Fruit fly (Drosophila melanogaster) whole organism, embryonic: Measurements from ENCODE around the gene mRpL17.

ENCODE experiments used
- C15 ChIP-seq: fragments of 200-800 bp; sonication (Bioruptor generic); IDR thresholded peaks from 3 replicates; pipeline ENCODE4 v1.3.6; 2022; ENCODE audit warnings: missing biosample characterization, missing genetic modification characterization
- CG12769 ChIP-seq: fragments of 200-800 bp; sonication (Bioruptor generic); optimal IDR thresholded peaks from 2 replicates; lab custom pipeline; 2019; ENCODE audit warnings: missing biosample characterization, mild to moderate bottlenecking, missing genetic modification characterization, moderate library complexity
- CG12942 ChIP-seq: fragments of 200-800 bp; sonication (Bioruptor generic); optimal IDR thresholded peaks from 3 replicates; lab custom pipeline; 2016; ENCODE audit warnings: missing biosample characterization, missing genetic modification characterization
- CG16863 ChIP-seq: fragments of 200-800 bp; sonication (Bioruptor generic); optimal IDR thresholded peaks from 3 replicates; lab custom pipeline; 2016; ENCODE audit warnings: missing biosample characterization, missing genetic modification characterization
- CG17361 ChIP-seq: fragments of 200-800 bp; sonication (Bioruptor generic); IDR thresholded peaks from 3 replicates; pipeline ENCODE4 v1.3.6; 2022; ENCODE audit warnings: missing biosample characterization, missing genetic modification characterization
- CG30020 ChIP-seq: fragments of 200-800 bp; optimal IDR thresholded peaks from 2 replicates; lab custom pipeline; 2019; ENCODE audit warnings: missing biosample characterization, mild to moderate bottlenecking, missing genetic modification characterization, moderate library complexity
- CG3726 ChIP-seq: fragments of 200-800 bp; sonication (Bioruptor generic); IDR thresholded peaks from 3 replicates; pipeline ENCODE4, ENCODE4 v1.3.6; 2022; ENCODE audit warnings: missing biosample characterization, missing genetic modification characterization
- CG5953 ChIP-seq: fragments of 200-800 bp; sonication (Bioruptor generic); IDR thresholded peaks from 2 replicates; pipeline ENCODE4 v1.3.6; 2022; ENCODE audit warnings: missing biosample characterization, missing genetic modification characterization
- CG6689 ChIP-seq: fragments of 200-800 bp; sonication (Bioruptor generic); IDR thresholded peaks from 2 replicates; pipeline ENCODE4 v1.3.6; 2022; ENCODE audit warnings: missing biosample characterization, missing genetic modification characterization
- CG7556 ChIP-seq: fragments of 200-800 bp; sonication (Bioruptor generic); optimal IDR thresholded peaks from 2 replicates; lab custom pipeline; 2017; ENCODE audit warnings: missing biosample characterization, mild to moderate bottlenecking, missing genetic modification characterization
- CG7786 ChIP-seq: fragments of 200-800 bp; sonication (Bioruptor generic); optimal IDR thresholded peaks from 2 replicates; lab custom pipeline; 2016; ENCODE audit warnings: missing biosample characterization, missing genetic modification characterization
- CG7928 ChIP-seq: fragments of 200-800 bp; sonication (Bioruptor generic); optimal IDR thresholded peaks from 2 replicates; lab custom pipeline; 2017; ENCODE audit warnings: missing biosample characterization, mild to moderate bottlenecking, missing genetic modification characterization
- CG8290 ChIP-seq, 3 experiments: fragments of 200-800 bp; sonication (Bioruptor generic); optimal IDR thresholded peaks; 2 replicates each; lab custom pipeline; 2016 to 2019; ENCODE audit warnings: missing biosample characterization in 3 of 3, missing genetic modification characterization in 3 of 3, mild to moderate bottlenecking in 2 of 3, moderate library complexity in 1 of 3
- E2f1 ChIP-seq: fragments of 200-800 bp; sonication (Bioruptor generic); IDR thresholded peaks from 2 replicates; pipeline ENCODE4 v1.3.6; 2022; ENCODE audit warnings: missing biosample characterization, missing genetic modification characterization
- Ets97D ChIP-seq: fragments of 200-800 bp; sonication (Bioruptor generic); optimal IDR thresholded peaks from 3 replicates; lab custom pipeline; 2016; ENCODE audit warnings: missing biosample characterization, missing genetic modification characterization
- H15 ChIP-seq: fragments of 200-800 bp; sonication (Bioruptor generic); IDR thresholded peaks from 3 replicates; pipeline ENCODE4 v1.3.6; 2022; ENCODE audit warnings: missing biosample characterization, missing genetic modification characterization
- HLH4C ChIP-seq: fragments of 200-800 bp; sonication (Bioruptor generic); IDR thresholded peaks from 3 replicates; pipeline ENCODE4 v1.3.6; 2022; ENCODE audit warnings: missing biosample characterization, missing genetic modification characterization; ENCODE audit not compliant: partially characterized antibody
- HLHmδ ChIP-seq: fragments of 200-800 bp; sonication (Bioruptor generic); optimal IDR thresholded peaks from 2 replicates; lab custom pipeline; 2018; ENCODE audit warnings: missing biosample characterization, mild to moderate bottlenecking, missing genetic modification characterization, moderate library complexity
- Hr51 ChIP-seq, 2 experiments: fragments of 200-800 bp; sonication (Bioruptor generic); optimal IDR thresholded peaks; 2 replicates in 1 of 2; 3 replicates in 1 of 2; lab custom pipeline; 2016 to 2018; ENCODE audit warnings: missing biosample characterization in 2 of 2, missing genetic modification characterization in 2 of 2, mild to moderate bottlenecking in 1 of 2, moderate library complexity in 1 of 2
- Lhr ChIP-seq: fragments of 200-800 bp; sonication (Bioruptor generic); optimal IDR thresholded peaks from 3 replicates; lab custom pipeline; 2017; ENCODE audit warnings: mild to moderate bottlenecking, missing biosample characterization, missing genetic modification reagents, missing genetic modification characterization
- Neu2 ChIP-seq: fragments of 200-800 bp; sonication (Bioruptor generic); optimal IDR thresholded peaks from 3 replicates; lab custom pipeline; 2016; ENCODE audit warnings: missing biosample characterization, missing genetic modification characterization, borderline replicate concordance
- Pdp1 ChIP-seq, 2 experiments: fragments of 200-800 bp; sonication (Bioruptor generic); optimal IDR thresholded peaks; 3 replicates each; lab custom pipeline; 2016; ENCODE audit warnings: missing biosample characterization in 2 of 2, missing genetic modification characterization in 2 of 2, mild to moderate bottlenecking in 1 of 2, moderate library complexity in 1 of 2
- Side ChIP-seq: fragments of 200-800 bp; sonication (Bioruptor generic); optimal IDR thresholded peaks from 2 replicates; lab custom pipeline; 2016; ENCODE audit warnings: missing biosample characterization, missing genetic modification characterization
- Taf1 ChIP-seq: fragments of 200-800 bp; sonication (Bioruptor generic); IDR thresholded peaks from 2 replicates; pipeline ENCODE4 v1.3.6; 2022; ENCODE audit warnings: missing biosample characterization, missing genetic modification characterization
- Xrp1 ChIP-seq: fragments of 200-800 bp; sonication (Bioruptor generic); IDR thresholded peaks from 2 replicates; pipeline ENCODE4 v1.3.6; 2022; ENCODE audit warnings: missing biosample characterization, missing genetic modification characterization
- ac ChIP-seq: fragments of 200-800 bp; sonication (Bioruptor generic); optimal IDR thresholded peaks from 3 replicates; lab custom pipeline; 2017; ENCODE audit warnings: missing biosample characterization, mild to moderate bottlenecking, missing genetic modification characterization
- al ChIP-seq: fragments of 200-800 bp; sonication (Bioruptor generic); IDR thresholded peaks from 2 replicates; pipeline ENCODE4 v1.3.6; 2022; ENCODE audit warnings: missing biosample characterization, missing genetic modification characterization
- chinmo ChIP-seq: fragments of 200-800 bp; sonication (Bioruptor generic); IDR thresholded peaks from 4 replicates; pipeline ENCODE4 v1.3.6; 2022; ENCODE audit warnings: missing biosample characterization, missing genetic modification characterization; ENCODE audit not compliant: partially characterized antibody
- chm ChIP-seq: fragments of 200-800 bp; sonication (Bioruptor generic); IDR thresholded peaks from 2 replicates; pipeline ENCODE4 v1.3.6; 2022; ENCODE audit warnings: missing biosample characterization, missing genetic modification characterization
- ci ChIP-seq: fragments of 200-800 bp; sonication (Bioruptor generic); IDR thresholded peaks from 3 replicates; pipeline ENCODE4 v1.3.6; 2022; ENCODE audit warnings: missing biosample characterization, missing genetic modification characterization
- eve ChIP-seq, 2 experiments: fragments of >200 bp; optimal IDR thresholded peaks; 2 replicates each; lab custom pipeline; 2017; ENCODE audit warnings: missing biosample characterization in 2 of 2, missing genetic modification characterization in 2 of 2
- gcm ChIP-seq: fragments of 200-800 bp; sonication (Bioruptor generic); optimal IDR thresholded peaks from 2 replicates; lab custom pipeline; 2019; ENCODE audit warnings: missing biosample characterization, mild to moderate bottlenecking, missing genetic modification characterization, moderate library complexity
- inv ChIP-seq: fragments of 200-800 bp; sonication (Bioruptor generic); IDR thresholded peaks from 2 replicates; pipeline ENCODE4 v1.3.6; 2022; ENCODE audit warnings: missing biosample characterization, missing genetic modification characterization; ENCODE audit not compliant: partially characterized antibody
- klu ChIP-seq: fragments of 200-800 bp; sonication (Bioruptor generic); IDR thresholded peaks from 2 replicates; pipeline ENCODE4 v1.3.6; 2022; ENCODE audit warnings: missing biosample characterization, missing genetic modification characterization
- maf-S ChIP-seq: fragments of 200-800 bp; sonication (Bioruptor generic); optimal IDR thresholded peaks from 2 replicates; lab custom pipeline; 2016; ENCODE audit warnings: missing biosample characterization, missing genetic modification characterization
- oc ChIP-seq: fragments of 200-800 bp; sonication (Bioruptor generic); optimal IDR thresholded peaks from 2 replicates; lab custom pipeline; 2018; ENCODE audit warnings: missing biosample characterization, mild to moderate bottlenecking, missing genetic modification characterization, moderate library complexity
- pros ChIP-seq: fragments of 200-800 bp; sonication (Bioruptor generic); optimal IDR thresholded peaks from 3 replicates; lab custom pipeline; 2019; ENCODE audit warnings: missing biosample characterization, mild to moderate bottlenecking, missing genetic modification characterization, moderate library complexity
- sens-2 ChIP-seq: fragments of 200-800 bp; sonication (Bioruptor generic); IDR thresholded peaks from 2 replicates; pipeline ENCODE4 v1.3.6; 2022; ENCODE audit warnings: missing biosample characterization, missing genetic modification characterization
- seq ChIP-seq: fragments of 200-800 bp; sonication (Bioruptor generic); IDR thresholded peaks from 2 replicates; pipeline ENCODE4 v1.3.6; 2022; ENCODE audit warnings: missing biosample characterization, missing genetic modification characterization
- shn ChIP-seq: fragments of 200-800 bp; sonication (Bioruptor generic); optimal IDR thresholded peaks from 3 replicates; lab custom pipeline; 2016; ENCODE audit warnings: missing biosample characterization, missing genetic modification characterization
- slbo ChIP-seq: fragments of 200-800 bp; sonication (Bioruptor generic); IDR thresholded peaks from 2 replicates; pipeline ENCODE4 v1.3.6; 2022; ENCODE audit warnings: missing biosample characterization, missing genetic modification characterization
- sob ChIP-seq: fragments of 200-800 bp; sonication (Bioruptor generic); IDR thresholded peaks from 2 replicates; pipeline ENCODE4 v1.3.6; 2022; ENCODE audit warnings: missing biosample characterization, missing genetic modification characterization
- sr ChIP-seq: fragments of 200-800 bp; sonication (Bioruptor generic); IDR thresholded peaks from 3 replicates; pipeline ENCODE4 v1.3.6; 2022; ENCODE audit warnings: missing biosample characterization, missing genetic modification characterization
- tio ChIP-seq: fragments of 200-800 bp; sonication (Bioruptor generic); optimal IDR thresholded peaks from 2 replicates; lab custom pipeline; 2017; ENCODE audit warnings: missing biosample characterization, missing genetic modification characterization, inconsistent platforms
- trh ChIP-seq: fragments of 200-800 bp; sonication (Bioruptor generic); optimal IDR thresholded peaks from 2 replicates; lab custom pipeline; 2016; ENCODE audit warnings: missing biosample characterization, missing genetic modification characterization
- wek ChIP-seq: fragments of 200-800 bp; sonication (Bioruptor generic); optimal IDR thresholded peaks from 3 replicates; lab custom pipeline; 2018; ENCODE audit warnings: missing biosample characterization, mild to moderate bottlenecking, missing genetic modification characterization, moderate library complexity

Gene mRpL17

dm6 chr3L:270760-271500, 6.4 kb downstream of the mRpL17 start, which contains the start of gene miple2 (continued):
- no peak for TF ChIP-seq H15
- TF ChIP-seq oc (tag; lab: Kevin White, UChicago): peak; percentile 29
- peak; percentile 40 for TF ChIP-seq ac (GFP tag; lab: Kevin White, UChicago)
- peak; percentile 12 for TF ChIP-seq trh (GFP tag; lab: Kevin White, UChicago)
- no peak for TF ChIP-seq tio (GFP tag; lab: Kevin White, UChicago)
- peak; percentile 41 for TF ChIP-seq shn (GFP tag; lab: Kevin White, UChicago)
- no peak for TF ChIP-seq sr (GFP tag; lab: Robert Waterston, UW)
- peak; percentile 55 for TF ChIP-seq CG16863 (GFP tag; lab: Kevin White, UChicago)
- TF ChIP-seq seq (GFP tag; lab: Robert Waterston, UW): no peak
- peak; percentile 21 for TF ChIP-seq CG12942 (GFP tag; lab: Kevin White, UChicago)
- TF ChIP-seq CG8290 (GFP tag; optimal IDR thresholded peaks at IDR 0.05; lab: Kevin White, UChicago): peak; percentile 18
- peak; percentile 46 to 79 for TF ChIP-seq CG8290 (tag; optimal IDR thresholded peaks at IDR 0.05; lab: Kevin White, UChicago)
- TF ChIP-seq E2f1 (GFP tag; lab: Robert Waterston, UW): 0 out of 2 replicates have a peak, but pooled peaks have one; percentile 11
- no peak for TF ChIP-seq Neu2 (GFP tag; lab: Kevin White, UChicago)
- TF ChIP-seq sob: peak; percentile 5; the same call in 1 of the 2 replicates
- no peak for TF ChIP-seq CG3726 (GFP tag; lab: Robert Waterston, UW)
- TF ChIP-seq slbo (GFP tag; lab: Robert Waterston, UW): no peak
- peak; percentile 2 for TF ChIP-seq maf-S (GFP tag; lab: Kevin White, UChicago)

dm6 chr3L:271501-272249, 7.1 kb downstream of the mRpL17 start:
- no peak for TF ChIP-seq CG30020
- TF ChIP-seq slbo (GFP tag; lab: Robert Waterston, UW): no peak
- TF ChIP-seq klu (GFP tag; lab: Robert Waterston, UW): no peak
- TF ChIP-seq CG7556: peak; percentile 3
- TF ChIP-seq C15 (GFP tag; lab: Robert Waterston, UW): no peak
- TF ChIP-seq wek (GFP tag; lab: Kevin White, UChicago): no peak
- TF ChIP-seq gcm (GFP tag; lab: Kevin White, UChicago): peak; percentile 77
- peak; percentile 80 for TF ChIP-seq chm (GFP tag; lab: Robert Waterston, UW)
- TF ChIP-seq CG7786 (GFP tag; lab: Kevin White, UChicago): no peak
- no peak; the same call in 1 of the 2 replicates for TF ChIP-seq Xrp1 (GFP tag; lab: Robert Waterston, UW)
- TF ChIP-seq CG17361 (GFP tag; lab: Robert Waterston, UW): no peak
- no peak for TF ChIP-seq CG6689
- TF ChIP-seq Pdp1 (GFP tag; optimal IDR thresholded peaks at IDR 0.05; lab: Kevin White, UChicago): no peak
- peak; percentile 39; the same call in 1 of the 3 replicates for TF ChIP-seq HLH4C
- TF ChIP-seq inv (GFP tag; lab: Robert Waterston, UW): 0 out of 2 replicates have a peak, but pooled peaks have one; percentile 22
- no peak for TF ChIP-seq Taf1
- TF ChIP-seq eve (GFP tag; optimal IDR thresholded peaks at IDR 0.05; lab: Kevin White, UChicago): no peak
- no peak for TF ChIP-seq Hr51 (GFP tag; optimal IDR thresholded peaks at IDR 0.05; lab: Kevin White, UChicago)
- peak; percentile 48 for TF ChIP-seq CG12769
- TF ChIP-seq sens-2 (GFP tag; lab: Robert Waterston, UW): peak; percentile 42; the same call in 1 of the 2 replicates
- TF ChIP-seq HLHmδ (GFP tag; lab: Kevin White, UChicago): peak; percentile 75
- no peak for TF ChIP-seq Side (GFP tag; lab: Kevin White, UChicago)
- TF ChIP-seq ci (GFP tag; lab: Robert Waterston, UW): peak; percentile 77; the same call in 2 of the 3 replicates
- peak; percentile 42; the same call in 1 of the 2 replicates for TF ChIP-seq CG5953 (GFP tag; lab: Robert Waterston, UW)
- peak; percentile 92; the same call in 3 of the 4 replicates for TF ChIP-seq chinmo (GFP tag; lab: Robert Waterston, UW)
- TF ChIP-seq Lhr: no peak
- no peak for TF ChIP-seq Ets97D (GFP tag; lab: Kevin White, UChicago)
- TF ChIP-seq CG7928 (GFP tag; lab: Kevin White, UChicago): no peak
- TF ChIP-seq al (GFP tag; lab: Robert Waterston, UW): no peak
- peak; percentile 99 for TF ChIP-seq pros (GFP tag; lab: Kevin White, UChicago)
